Worm (Caenorhabditis elegans) whole organism, young adult: ENCODE measurements around the gene B0507.8.

Experiments used
- B0035.1 ChIP-seq: sonication (generic microtip); optimal IDR thresholded peaks from 2 replicates; lab custom pipeline; 2016; ENCODE audit warnings: missing genetic modification characterization, mild to moderate bottlenecking, missing compliant biosample characterization, missing genotype, missing genetic modification reagents
- B0336.3 ChIP-seq: fragments of 200-800 bp; sonication (Bioruptor generic); IDR thresholded peaks from 2 replicates; pipeline ENCODE4 v1.3.6; 2022; ENCODE audit warnings: missing genetic modification characterization, missing compliant biosample characterization
- C17E4.6 ChIP-seq: fragments of 200-800 bp; sonication (Bioruptor generic); IDR thresholded peaks from 2 replicates; pipeline ENCODE4 v1.3.6; 2022; ENCODE audit warnings: missing genetic modification reagents, missing genetic modification characterization, missing compliant biosample characterization
- F37B4.10 ChIP-seq: fragments of 200-800 bp; sonication (Bioruptor generic); IDR thresholded peaks from 2 replicates; pipeline ENCODE4 v1.3.6; 2022; ENCODE audit warnings: missing genetic modification characterization, missing compliant biosample characterization
- F55B11.4 ChIP-seq: sonication (generic microtip); optimal IDR thresholded peaks from 2 replicates; lab custom pipeline; 2016; ENCODE audit warnings: missing compliant biosample characterization, missing genetic modification characterization, borderline replicate concordance; ENCODE audit not compliant: insufficient read depth
- F57A8.1 ChIP-seq: fragments of 200-800 bp; sonication (Bioruptor generic); optimal IDR thresholded peaks from 2 replicates; lab custom pipeline; 2018; ENCODE audit warnings: mild to moderate bottlenecking, missing genetic modification characterization, moderate library complexity, missing compliant biosample characterization
- F57C9.4 ChIP-seq: sonication (generic microtip); optimal IDR thresholded peaks from 2 replicates; lab custom pipeline; 2017; ENCODE audit warnings: mild to moderate bottlenecking, missing genetic modification characterization, missing compliant biosample characterization
- K11D2.4 ChIP-seq: fragments of 200-800 bp; sonication (Bioruptor generic); IDR thresholded peaks from 2 replicates; pipeline ENCODE4 v1.3.6; 2022; ENCODE audit warnings: missing genetic modification reagents, missing genetic modification characterization, missing compliant biosample characterization
- Y53G8AR.9 ChIP-seq: fragments of 200-800 bp; sonication (Bioruptor generic); conservative IDR thresholded peaks from 2 replicates; pipeline ENCODE4 v1.3.6; 2022; ENCODE audit warnings: missing genetic modification reagents, missing genetic modification characterization, missing compliant biosample characterization
- Y56A3A.18 ChIP-seq: fragments of 200-800 bp; sonication (Bioruptor generic); IDR thresholded peaks from 2 replicates; pipeline ENCODE4 v1.3.6; 2022; ENCODE audit warnings: missing genetic modification reagents, missing genetic modification characterization, missing compliant biosample characterization
- aptf-2 ChIP-seq: fragments of 200-800 bp; sonication (Bioruptor generic); conservative IDR thresholded peaks from 2 replicates; pipeline ENCODE4 v1.3.6; 2022; ENCODE audit warnings: missing genetic modification reagents, missing genetic modification characterization, missing compliant biosample characterization
- atf-7 ChIP-seq: sonication (generic microtip); optimal IDR thresholded peaks from 2 replicates; lab custom pipeline; 2017; ENCODE audit warnings: mild to moderate bottlenecking, missing genetic modification characterization, missing compliant biosample characterization
- bed-2 ChIP-seq: fragments of 200-800 bp; sonication (Bioruptor generic); IDR thresholded peaks from 2 replicates; pipeline ENCODE4 v1.3.6; 2022; ENCODE audit warnings: missing genetic modification reagents, missing genetic modification characterization, missing compliant biosample characterization
- ccch-3 ChIP-seq: fragments of 200-800 bp; sonication (Bioruptor generic); optimal IDR thresholded peaks from 2 replicates; lab custom pipeline; 2018; ENCODE audit warnings: mild to moderate bottlenecking, missing genetic modification characterization, missing compliant biosample characterization
- cebp-1 ChIP-seq, 2 experiments: fragments of 200-800 bp in 1 of 2; sonication (Bioruptor generic) in 1 of 2; sonication (generic microtip) in 1 of 2; IDR thresholded peaks in 1 of 2; optimal IDR thresholded peaks in 1 of 2; 2 replicates each; pipeline versions ENCODE4 v1.3.6 to Lab custom; 2017 to 2022; ENCODE audit warnings: missing compliant biosample characterization in 2 of 2, missing genetic modification characterization in 2 of 2, mild to moderate bottlenecking in 1 of 2, missing genetic modification reagents in 1 of 2, moderate library complexity in 1 of 2
- ceh-27 ChIP-seq: fragments of 200-800 bp; sonication (Bioruptor generic); optimal IDR thresholded peaks from 2 replicates; lab custom pipeline; 2018; ENCODE audit warnings: mild to moderate bottlenecking, missing genetic modification characterization, moderate library complexity, missing compliant biosample characterization
- ceh-40 ChIP-seq: fragments of 200-800 bp; sonication (Bioruptor generic); IDR thresholded peaks from 2 replicates; pipeline ENCODE4 v1.3.6; 2022; ENCODE audit warnings: missing genetic modification characterization, missing compliant biosample characterization
- ceh-58 ChIP-seq: fragments of 200-800 bp; sonication (Bioruptor generic); IDR thresholded peaks from 2 replicates; pipeline ENCODE4 v1.3.6; 2022; ENCODE audit warnings: missing genetic modification characterization, missing compliant biosample characterization
- ceh-79 ChIP-seq: sonication (generic microtip); optimal IDR thresholded peaks from 2 replicates; lab custom pipeline; 2017; ENCODE audit warnings: mild to moderate bottlenecking, missing genetic modification characterization, missing compliant biosample characterization
- chd-7 ChIP-seq: sonication (generic microtip); optimal IDR thresholded peaks from 2 replicates; lab custom pipeline; 2016; ENCODE audit warnings: mild to moderate bottlenecking, missing genetic modification characterization, moderate library complexity, missing compliant biosample characterization
- dox-1 ChIP-seq: fragments of 200-800 bp; sonication (Bioruptor generic); IDR thresholded peaks from 2 replicates; pipeline ENCODE4 v1.3.6; 2022; ENCODE audit warnings: missing genetic modification reagents, missing genetic modification characterization, missing compliant biosample characterization
- egrh-3 ChIP-seq: fragments of 200-800 bp; sonication (Bioruptor generic); IDR thresholded peaks from 2 replicates; pipeline ENCODE4 v1.3.6; 2022; ENCODE audit warnings: missing genetic modification reagents, missing genetic modification characterization, missing compliant biosample characterization
- hmg-1.2 ChIP-seq: fragments of 200-800 bp; sonication (Bioruptor generic); IDR thresholded peaks from 2 replicates; pipeline ENCODE4 v1.3.6; 2022; ENCODE audit warnings: missing genetic modification reagents, missing genetic modification characterization, missing compliant biosample characterization
- let-526 ChIP-seq: fragments of 200-800 bp; sonication (Bioruptor generic); IDR thresholded peaks from 2 replicates; pipeline ENCODE4 v1.3.6; 2022; ENCODE audit warnings: missing genetic modification reagents, missing genetic modification characterization, missing compliant biosample characterization
- lin-26 ChIP-seq: fragments of 200-800 bp; sonication (Bioruptor generic); IDR thresholded peaks from 2 replicates; pipeline ENCODE4 v1.3.6; 2022; ENCODE audit warnings: missing genetic modification reagents, missing genetic modification characterization, missing compliant biosample characterization
- lin-35 ChIP-seq, 3 experiments: fragments of 150-350 bp in 2 of 3; sonication (generic microtip) in 1 of 3; optimal IDR thresholded peaks; 2 replicates each; lab custom pipeline; 2014 to 2018; ENCODE audit warnings: missing biosample characterization in 3 of 3, missing genetic modification characterization in 3 of 3, missing genetic modification reagents in 3 of 3
- lin-54 ChIP-seq: fragments of 200-800 bp; sonication (Bioruptor generic); optimal IDR thresholded peaks from 2 replicates; lab custom pipeline; 2018; ENCODE audit warnings: mild to moderate bottlenecking, missing genetic modification characterization, missing compliant biosample characterization
- lsy-27 ChIP-seq: sonication (generic microtip); optimal IDR thresholded peaks from 2 replicates; lab custom pipeline; 2017; ENCODE audit warnings: missing genetic modification characterization, mild to moderate bottlenecking, missing compliant biosample characterization, antibody characterized with exemption, missing genotype, borderline replicate concordance; ENCODE audit not compliant: insufficient read depth
- madf-10 ChIP-seq: sonication (generic microtip); optimal IDR thresholded peaks from 2 replicates; lab custom pipeline; 2016; ENCODE audit warnings: mild to moderate bottlenecking, missing genetic modification characterization, missing compliant biosample characterization
- nhr-27 ChIP-seq: fragments of 200-800 bp; sonication (Bioruptor generic); optimal IDR thresholded peaks from 2 replicates; lab custom pipeline; 2018; ENCODE audit warnings: mild to moderate bottlenecking, missing genetic modification characterization, moderate library complexity, missing compliant biosample characterization
- nhr-80 ChIP-seq: sonication (generic microtip); optimal IDR thresholded peaks from 2 replicates; lab custom pipeline; 2016; ENCODE audit warnings: missing genetic modification characterization, missing compliant biosample characterization
- pbrm-1 ChIP-seq: fragments of 200-800 bp; sonication (Bioruptor generic); IDR thresholded peaks from 2 replicates; pipeline ENCODE4 v1.3.6; 2022; ENCODE audit warnings: missing genetic modification reagents, missing genetic modification characterization, missing compliant biosample characterization
- rec-8 ChIP-seq, 2 experiments: sonication (generic microtip); optimal IDR thresholded peaks; 2 replicates each; lab custom pipeline; 2016; ENCODE audit warnings: mild to moderate bottlenecking in 2 of 2, missing genetic modification characterization in 2 of 2, missing genetic modification reagents in 2 of 2, missing genotype in 2 of 2, missing biosample characterization in 1 of 2, missing compliant biosample characterization in 1 of 2, moderate library complexity in 1 of 2
- sea-2 ChIP-seq: fragments of 200-800 bp; sonication (Bioruptor generic); IDR thresholded peaks from 2 replicates; pipeline ENCODE4 v1.3.6; 2022; ENCODE audit warnings: missing genetic modification characterization, missing compliant biosample characterization
- snpc-4 ChIP-seq, 5 experiments: fragments of 150-350 bp in 1 of 5; sonication (generic microtip) in 4 of 5; optimal IDR thresholded peaks; 2 replicates each; lab custom pipeline; 2014 to 2018; ENCODE audit warnings: missing genetic modification characterization in 5 of 5, missing biosample characterization in 3 of 5, antibody characterized with exemption in 2 of 5, mild to moderate bottlenecking in 2 of 5, missing compliant biosample characterization in 2 of 5, missing genotype in 2 of 5, moderate library complexity in 2 of 5, missing genetic modification reagents in 1 of 5
- somi-1 ChIP-seq: fragments of 200-800 bp; sonication (Bioruptor generic); optimal IDR thresholded peaks from 2 replicates; lab custom pipeline; 2018; ENCODE audit warnings: mild to moderate bottlenecking, missing genetic modification characterization, missing compliant biosample characterization
- tbp1 ChIP-seq: fragments of 200-800 bp; sonication (Bioruptor generic); optimal IDR thresholded peaks from 2 replicates; lab custom pipeline; 2018; ENCODE audit warnings: mild to moderate bottlenecking, missing genetic modification characterization, missing compliant biosample characterization
- tbx-9 ChIP-seq: sonication (generic microtip); optimal IDR thresholded peaks from 2 replicates; lab custom pipeline; 2016; ENCODE audit warnings: borderline replicate concordance, missing genetic modification characterization, inconsistent platforms, missing compliant biosample characterization
- tlf-1 ChIP-seq: fragments of 200-800 bp; sonication (Bioruptor generic); optimal IDR thresholded peaks from 2 replicates; lab custom pipeline; 2018; ENCODE audit warnings: mild to moderate bottlenecking, missing genetic modification characterization, missing compliant biosample characterization
- unc-130 ChIP-seq: sonication (generic microtip); optimal IDR thresholded peaks from 2 replicates; lab custom pipeline; 2016; ENCODE audit warnings: missing genetic modification reagents, missing genetic modification characterization, missing compliant biosample characterization
- ztf-22 ChIP-seq: fragments of 200-800 bp; sonication (Bioruptor generic); optimal IDR thresholded peaks from 2 replicates; lab custom pipeline; 2018; ENCODE audit warnings: mild to moderate bottlenecking, missing genetic modification characterization, moderate library complexity, missing compliant biosample characterization
- ztf-25 ChIP-seq: fragments of 200-800 bp; sonication (Bioruptor generic); IDR thresholded peaks from 2 replicates; pipeline ENCODE4 v1.3.6; 2022; ENCODE audit warnings: missing genetic modification reagents, missing genetic modification characterization, missing compliant biosample characterization
- ztf-6 ChIP-seq: fragments of 200-800 bp; sonication (Bioruptor generic); IDR thresholded peaks from 2 replicates; pipeline ENCODE4 v1.3.6; 2022; ENCODE audit warnings: missing genetic modification reagents, missing genetic modification characterization, missing compliant biosample characterization

The B0507.8 gene

DNA sequence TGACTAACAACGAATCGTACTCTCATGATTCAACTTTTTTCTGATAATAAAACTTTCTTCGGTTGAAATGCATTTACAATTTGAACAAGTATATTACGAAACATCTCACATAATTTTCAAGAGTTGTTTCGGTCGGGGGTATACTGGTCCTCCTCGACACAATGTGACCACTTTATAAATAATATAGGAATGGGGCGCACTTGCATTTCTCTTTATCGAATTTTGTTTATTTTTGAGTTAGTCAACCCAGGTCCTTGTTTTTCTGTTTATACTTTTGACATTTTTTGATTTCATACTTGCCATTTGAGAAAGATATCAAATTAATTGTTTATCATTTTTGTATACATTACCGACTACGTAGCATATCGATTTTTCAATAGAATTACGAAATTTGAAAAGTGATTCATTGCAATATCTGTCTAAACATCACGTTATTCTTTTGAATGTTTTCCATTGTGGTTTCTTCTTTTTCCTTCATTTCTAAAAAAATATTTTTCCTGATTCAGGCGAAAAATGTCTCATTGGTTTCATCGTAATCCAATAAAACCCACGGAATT lies 11.1 kb upstream of the B0507.8 start, which contains the start of gene B0507.2:
Gene B0507.2 (plus strand): TSS at position 507 of the 557 bp plus-strand sequence.
- TF ChIP-seq lsy-27 (tag; lab: Kevin White, UChicago) (no peak), cebp-1 (GFP tag; IDR thresholded peaks at IDR 0.05; lab: Robert Waterston, UW) (no peak), cebp-1 (tag; optimal IDR thresholded peaks at IDR 0.05; lab: Kevin White, UChicago) (peak; percentile 76), nhr-80 (peak; percentile 36), ceh-27 (GFP tag; lab: Kevin White, UChicago) (peak; percentile 53)

DNA sequence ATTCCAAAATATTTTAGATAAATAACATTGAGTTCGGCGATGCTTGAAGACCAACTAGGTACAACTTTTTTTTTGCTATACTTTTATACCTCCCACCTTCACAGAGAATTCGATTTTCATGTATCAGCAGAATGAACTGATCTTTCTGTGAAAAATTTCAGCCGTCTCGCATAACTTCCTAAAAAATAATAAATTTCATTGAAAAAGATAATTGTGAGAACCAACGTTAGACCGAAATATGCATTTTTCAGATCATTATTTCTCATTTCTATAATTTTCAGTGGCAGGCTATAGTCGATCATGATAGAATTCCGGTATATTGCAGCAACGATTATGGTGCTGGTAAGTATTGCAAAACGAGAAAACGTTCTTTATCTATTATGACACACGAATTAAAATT lies 8.8 kb upstream of the B0507.8 start, which contains the start of gene srx-115:
Gene srx-115 (plus strand): TSS at position 301 of the 400 bp plus-strand sequence.
- TF ChIP-seq lin-54 (GFP tag; lab: Kevin White, UChicago) (no peak), C17E4.6 (GFP tag; lab: Robert Waterston, UW) (no peak), let-526 (no peak), B0336.3 (GFP tag; lab: Robert Waterston, UW) (no peak), ceh-79 (tag; lab: Kevin White, UChicago) (no peak), ztf-22 (no peak), lin-26 (no peak), nhr-80 (no peak), ceh-40 (GFP tag; lab: Robert Waterston, UW) (no peak), F57C9.4 (tag; lab: Kevin White, UChicago) (no peak), hmg-1.2 (no peak), Y53G8AR.9 (no peak), F55B11.4 (tag; lab: Kevin White, UChicago) (no peak), pbrm-1 (GFP tag; lab: Robert Waterston, UW) (no peak), dox-1 (no peak), snpc-4 (GFP tag; optimal IDR thresholded peaks at IDR 0.05; lab: Kevin White, UChicago) (no peak), snpc-4 (tag; optimal IDR thresholded peaks at IDR 0.05; lab: Kevin White, UChicago) (no peak)

DNA sequence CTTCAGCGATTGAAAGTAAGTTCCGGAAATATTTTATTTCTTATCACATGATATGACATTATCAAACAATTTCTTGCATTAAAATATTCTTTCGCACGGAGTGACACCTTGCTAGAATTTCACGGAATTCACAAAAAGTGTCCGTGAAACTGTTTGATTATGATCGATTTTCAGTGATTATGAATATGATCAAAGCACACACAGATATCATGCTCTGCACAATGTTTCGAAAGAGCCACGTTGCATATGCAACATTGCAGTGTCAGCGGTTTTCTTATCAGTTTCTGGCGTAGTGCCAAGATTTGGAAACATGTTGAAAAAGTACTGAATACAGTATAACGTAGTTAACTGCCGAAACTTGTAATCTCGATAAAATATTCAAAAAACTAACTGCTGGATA lies 6.4 kb upstream of the B0507.8 start:
- TF ChIP-seq ceh-58, result no peak
- no peak for TF ChIP-seq let-526
- no peak for TF ChIP-seq cebp-1 (GFP tag; IDR thresholded peaks at IDR 0.05; lab: Robert Waterston, UW)
- peak; percentile 72 for TF ChIP-seq cebp-1 (tag; optimal IDR thresholded peaks at IDR 0.05; lab: Kevin White, UChicago)
- no peak for TF ChIP-seq ztf-6 (GFP tag; lab: Robert Waterston, UW)
- TF ChIP-seq ztf-22, result peak; percentile 68
- TF ChIP-seq rec-8 (tag; optimal IDR thresholded peaks at IDR 0.05; lab: Kevin White, UChicago), result no peak
- TF ChIP-seq tbp1 (GFP tag; lab: Kevin White, UChicago), result peak; percentile 1
- no peak for TF ChIP-seq F37B4.10 (GFP tag; lab: Robert Waterston, UW)
- TF ChIP-seq ccch-3 (GFP tag; lab: Kevin White, UChicago), result no peak
- TF ChIP-seq atf-7, result peak; percentile 59
- no peak for TF ChIP-seq sea-2 (GFP tag; lab: Robert Waterston, UW)
- TF ChIP-seq F57A8.1, result no peak
- no peak for TF ChIP-seq ztf-25 (GFP tag; lab: Robert Waterston, UW)
- TF ChIP-seq ceh-27 (GFP tag; lab: Kevin White, UChicago), result no peak
- TF ChIP-seq unc-130 (GFP tag; lab: Kevin White, UChicago), result no peak
- no peak for TF ChIP-seq egrh-3 (GFP tag; lab: Robert Waterston, UW)
- no peak for TF ChIP-seq bed-2 (GFP tag; lab: Robert Waterston, UW)
- TF ChIP-seq tbx-9 (tag; lab: Kevin White, UChicago), result no peak
- no peak for TF ChIP-seq lin-35 (GFP tag; optimal IDR thresholded peaks at IDR 0.05; lab: Kevin White, UChicago)
- no peak for TF ChIP-seq Y56A3A.18 (GFP tag; lab: Robert Waterston, UW)
- TF ChIP-seq madf-10 (tag; lab: Kevin White, UChicago), result no peak
- TF ChIP-seq B0035.1, result no peak
- TF ChIP-seq tlf-1 (GFP tag; lab: Kevin White, UChicago), result peak; percentile 6
- no peak for TF ChIP-seq ceh-79 (tag; lab: Kevin White, UChicago)
- TF ChIP-seq chd-7, result no peak
- TF ChIP-seq somi-1 (GFP tag; lab: Kevin White, UChicago), result no peak
- TF ChIP-seq nhr-27 (tag; lab: Kevin White, UChicago), result no peak
- TF ChIP-seq aptf-2, result no peak
- TF ChIP-seq K11D2.4, result no peak
